Worm (Caenorhabditis elegans): Measurements from ENCODE around the gene ZC412.5.
"Not testable (repeated sequence)": the region's sequence is repeated elsewhere in the genome, so short reads cannot be mapped to it uniquely, and the experiment has no call there.

ce11 chrV:14876724-14877123 is 1.5 kb upstream of the ZC412.5 start, which contains the start of gene ZC412.10:
- TF ChIP-seq ets-7 (tag; optimal IDR thresholded peaks at IDR 0.05); ama-1 (optimal IDR thresholded peaks at IDR 0.05): not testable (repeated sequence)
